Fruit fly (Drosophila melanogaster) whole organism, prepupa: Measurements from ENCODE around the gene mib1.

ENCODE experiments used
- Ets21C ChIP-seq: fragments of 200-800 bp; sonication (Bioruptor generic); optimal IDR thresholded peaks from 3 replicates; lab custom pipeline; 2016; ENCODE audit warnings: missing biosample characterization, missing genetic modification characterization
- salr ChIP-seq, 2 experiments: fragments of 200-800 bp; sonication (Bioruptor generic); optimal IDR thresholded peaks; 3 replicates each; lab custom pipeline; 2016 to 2018; ENCODE audit warnings: missing biosample characterization in 2 of 2, missing genetic modification characterization in 2 of 2, mild to moderate bottlenecking in 1 of 2

- no peak for TF ChIP-seq Ets21C (GFP tag; lab: Kevin White, UChicago)
- no peak for TF ChIP-seq salr (GFP tag; optimal IDR thresholded peaks at IDR 0.05; lab: Kevin White, UChicago)
These were observed 35.5 kb upstream of the mib1 start for dm6 chr3L:16047105-16047504.
